Worm (Caenorhabditis elegans) whole organism, young adult: Measurements from ENCODE around the gene Y43E12A.2.

Source experiments
- aptf-3 ChIP-seq: fragments of 200-800 bp; sonication (Bioruptor generic); IDR thresholded peaks from 2 replicates; pipeline ENCODE4 v1.3.6; 2022; ENCODE audit warnings: missing genetic modification characterization, missing compliant biosample characterization
- dpff-1 ChIP-seq: sonication (generic microtip); optimal IDR thresholded peaks from 2 replicates; lab custom pipeline; 2017; ENCODE audit warnings: mild to moderate bottlenecking, missing genetic modification characterization, missing compliant biosample characterization
- nfya-2 ChIP-seq: fragments of 200-800 bp; sonication (Bioruptor generic); IDR thresholded peaks from 2 replicates; pipeline ENCODE4 v1.3.6; 2022; ENCODE audit warnings: missing genetic modification reagents, missing genetic modification characterization, missing compliant biosample characterization

- TF ChIP-seq nfya-2 (GFP tag; lab: Robert Waterston, UW) (no peak), dpff-1 (tag; lab: Kevin White, UChicago) (no peak), aptf-3 (GFP tag; lab: Robert Waterston, UW) (no peak)
These were observed 47.1 kb upstream of the Y43E12A.2 start for ce11 chrIV:10934786-10935185.
